Worm (Caenorhabditis elegans) whole organism, L2 larva: ENCODE data around the gene dmsr-16.

ENCODE experiments used
- nhr-11 ChIP-seq: fragments of 150-350 bp; optimal IDR thresholded peaks from 2 replicates; lab custom pipeline; 2014; ENCODE audit warnings: missing biosample characterization, missing genetic modification characterization
- nhr-12 ChIP-seq: fragments of 150-350 bp; optimal IDR thresholded peaks from 2 replicates; lab custom pipeline; 2014; ENCODE audit warnings: missing biosample characterization, missing genetic modification characterization
- nhr-237 ChIP-seq: fragments of 150-350 bp; optimal IDR thresholded peaks from 2 replicates; lab custom pipeline; 2014; ENCODE audit warnings: missing biosample characterization, missing genetic modification characterization
- nhr-25 ChIP-seq: fragments of 150-350 bp; sonication (generic microtip); optimal IDR thresholded peaks from 3 replicates; lab custom pipeline; 2014; ENCODE audit warnings: missing biosample characterization, missing genetic modification characterization
- nhr-77 ChIP-seq: fragments of 150-350 bp; optimal IDR thresholded peaks from 2 replicates; lab custom pipeline; 2014; ENCODE audit warnings: missing biosample characterization, missing genetic modification characterization
- zag-1 ChIP-seq: fragments of 150-350 bp; optimal IDR thresholded peaks from 2 replicates; lab custom pipeline; 2014; ENCODE audit warnings: missing biosample characterization, missing genetic modification characterization

ce11 chrV:6768452-6768929 lies 40.4 kb downstream of the dmsr-16 start, which contains the start of the genes T25F10.1 and clik-1:
- TF ChIP-seq nhr-237 (no peak), nhr-77 (tag; lab: Kevin White, UChicago) (no peak), nhr-11 (no peak), zag-1 (tag; lab: Kevin White, UChicago) (no peak), nhr-12 (tag; lab: Kevin White, UChicago) (no peak), nhr-25 (no peak)
